Worm (Caenorhabditis elegans): ENCODE measurements around the gene dyrb-1.

The dyrb-1 gene

ce11 chrII:9107095-9107769, at the start of gene dyrb-1:
TSS of gene dyrb-1 (minus strand) at chrII:9107145.
- no peak for TF ChIP-seq unc-62 (GFP tag; optimal IDR thresholded peaks at IDR 0.05)

DNA sequence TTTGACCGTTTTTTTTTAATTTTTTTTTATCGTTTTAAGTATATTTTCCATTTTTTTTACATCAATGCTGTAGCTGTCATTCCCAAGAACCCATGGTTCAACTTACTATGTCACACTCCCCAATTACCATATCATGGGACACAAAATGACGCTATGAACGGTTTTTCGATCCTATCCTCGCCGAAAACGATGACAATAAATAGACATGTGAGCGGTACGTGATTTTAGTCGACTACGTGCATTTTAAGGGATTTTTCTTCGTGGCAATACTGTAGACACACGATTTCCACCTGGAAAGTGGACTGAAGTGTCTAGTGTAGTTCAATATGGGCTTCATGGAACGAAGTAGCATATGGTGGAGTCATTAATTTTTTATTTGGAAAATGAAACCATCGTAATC, 49.3 kb upstream of the dyrb-1 start:
- no peak for TF ChIP-seq unc-62 (GFP tag; optimal IDR thresholded peaks at IDR 0.05)

DNA sequence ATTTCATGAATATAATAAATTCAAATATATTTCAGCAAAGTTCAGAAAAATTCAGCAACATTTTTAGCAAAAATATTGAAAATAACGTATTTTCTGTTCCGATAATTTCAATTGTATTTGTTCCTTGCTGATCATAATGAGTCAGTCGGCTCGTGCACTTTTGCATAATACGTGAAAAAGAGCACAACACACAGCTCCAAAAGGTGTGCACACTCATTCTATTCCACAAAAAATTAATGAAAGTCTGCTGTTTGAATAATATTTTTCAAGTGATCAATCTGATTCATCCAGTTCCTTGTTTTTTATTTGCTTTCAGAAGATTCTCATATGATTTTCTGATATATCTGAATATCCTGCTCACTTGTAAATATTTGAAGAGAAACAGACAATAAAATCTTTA, 47.4 kb upstream of the dyrb-1 start:
- no peak for TF ChIP-seq unc-62 (GFP tag; optimal IDR thresholded peaks at IDR 0.05)

DNA sequence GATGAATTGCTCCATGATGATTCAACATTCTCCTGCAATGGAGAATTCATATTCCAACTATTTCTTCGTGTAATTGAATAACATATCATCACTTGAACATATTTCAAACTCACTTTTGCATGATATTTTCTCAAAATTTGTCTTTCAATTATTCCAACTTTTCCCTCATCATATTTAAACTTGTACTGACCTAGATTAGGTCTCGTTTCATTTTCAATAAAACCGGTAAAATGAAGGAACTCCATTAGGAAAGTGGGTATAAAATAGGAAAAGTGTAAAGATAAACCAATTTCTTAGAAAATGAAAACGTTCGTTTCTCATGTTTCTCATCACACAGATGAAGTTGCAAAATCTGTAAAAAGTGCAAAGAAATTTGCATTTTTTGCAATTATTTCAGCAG, 45.3 kb upstream of the dyrb-1 start, which contains the start of gene col-78:
Gene col-78, plus strand, starts transcription at position 301 of the 400 bp plus-strand sequence.
- no peak for TF ChIP-seq unc-62 (GFP tag; optimal IDR thresholded peaks at IDR 0.05)

ce11 chrII:9148079-9148478, 41.1 kb upstream of the dyrb-1 start:
- TF ChIP-seq unc-62 (GFP tag; optimal IDR thresholded peaks at IDR 0.05) = no peak

ce11 chrII:9145961-9146360, 39.0 kb upstream of the dyrb-1 start, which contains the start of gene W07A12.4:
TSS of gene W07A12.4 (plus strand) at chrII:9146261.
- TF ChIP-seq unc-62 (GFP tag; optimal IDR thresholded peaks at IDR 0.05) = no peak

DNA sequence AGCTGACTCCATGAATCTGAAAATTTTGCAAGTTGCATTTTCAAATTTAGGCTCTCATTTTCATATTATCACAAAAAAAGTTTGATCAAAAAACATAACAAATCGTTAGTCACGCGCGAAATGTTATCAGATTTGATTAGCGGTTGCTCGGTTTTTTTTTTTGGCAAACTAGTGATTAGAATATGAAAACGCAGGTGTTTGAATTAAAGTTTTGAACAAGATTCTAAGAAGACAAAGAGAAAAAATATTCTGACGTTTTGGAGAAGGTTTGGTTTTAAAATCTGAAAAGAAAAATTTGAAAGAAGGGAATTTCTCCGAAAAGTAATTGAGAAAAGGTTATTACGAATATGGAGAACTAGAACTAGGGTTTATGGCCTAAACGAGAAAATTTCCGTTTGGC, 37.4 kb upstream of the dyrb-1 start:
- TF ChIP-seq unc-62 (GFP tag; optimal IDR thresholded peaks at IDR 0.05) = no peak

DNA sequence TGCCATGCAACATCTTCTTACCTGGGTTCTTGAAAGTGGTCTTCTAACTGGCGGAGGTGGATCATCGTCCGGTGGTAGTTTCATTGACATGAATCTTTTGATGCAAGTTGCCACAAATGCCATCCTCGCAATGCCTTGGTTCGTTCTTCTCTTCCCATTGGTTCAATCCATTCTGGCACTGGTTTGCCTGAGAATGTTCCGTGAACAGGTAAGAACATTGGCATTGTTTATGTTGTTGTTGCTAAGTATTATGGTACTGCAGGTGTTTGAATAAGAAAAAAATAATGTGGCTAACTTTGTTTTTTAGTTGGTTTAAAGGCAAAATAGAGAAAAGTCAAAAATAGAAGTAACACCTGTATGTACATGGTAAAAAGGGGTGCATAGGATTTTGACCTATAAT, 36.9 kb upstream of the dyrb-1 start:
- no peak for TF ChIP-seq unc-62 (GFP tag; optimal IDR thresholded peaks at IDR 0.05)

DNA sequence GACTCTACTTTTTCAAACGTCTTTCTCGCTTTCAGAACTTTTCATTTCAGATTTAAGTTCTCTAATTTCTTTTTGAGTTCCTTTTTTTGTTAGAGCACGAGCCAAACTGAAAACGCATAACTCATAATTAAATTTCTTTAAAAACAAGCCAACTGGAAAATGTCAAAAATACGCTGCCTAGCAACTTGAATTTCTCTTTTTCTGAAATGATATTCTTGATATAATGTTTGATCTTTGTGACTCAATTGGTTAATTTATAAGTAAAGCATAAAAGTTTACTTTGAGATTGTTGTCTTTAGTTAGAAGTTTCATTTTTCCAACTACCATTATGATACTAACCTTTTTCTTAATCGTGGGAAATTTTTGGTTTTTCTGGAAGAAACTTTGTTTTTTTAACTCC, 34.2 kb upstream of the dyrb-1 start:
- TF ChIP-seq unc-62 (GFP tag; optimal IDR thresholded peaks at IDR 0.05) = no peak

ce11 chrII:9139172-9139700, 32.3 kb upstream of the dyrb-1 start, which contains the start of gene Y9C2UA.1:
TSS of gene Y9C2UA.1 (plus strand) at chrII:9139650.
- TF ChIP-seq unc-62 (GFP tag; optimal IDR thresholded peaks at IDR 0.05) = no peak

DNA sequence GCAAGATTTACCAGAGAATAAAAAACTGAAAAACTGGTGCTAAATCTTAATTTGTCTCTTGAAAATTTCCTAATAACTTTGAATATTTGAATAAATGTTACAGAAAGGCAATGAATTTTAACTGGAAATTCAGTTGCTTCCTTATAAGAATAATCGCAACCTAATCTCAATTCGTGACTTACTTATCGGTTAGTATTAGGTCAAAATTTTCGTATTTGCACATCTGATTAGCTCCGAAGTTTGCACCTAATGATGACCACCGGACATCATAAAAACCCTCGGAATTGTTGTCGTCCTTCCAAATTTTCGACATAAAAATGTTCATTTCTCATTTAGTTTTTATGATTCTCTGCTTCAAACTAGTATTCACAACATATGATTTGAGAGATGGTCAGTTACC, 30.9 kb upstream of the dyrb-1 start, which contains the start of gene C16D2.3:
Gene C16D2.3, plus strand, starts transcription at position 301 of the 400 bp plus-strand sequence.
- TF ChIP-seq unc-62 (GFP tag; optimal IDR thresholded peaks at IDR 0.05) = no peak

- no peak for TF ChIP-seq unc-62 (GFP tag; optimal IDR thresholded peaks at IDR 0.05)
Observed at ce11 chrII:9135878-9136277, 28.9 kb upstream of the dyrb-1 start, which contains the start of gene nlp-78. TSS of gene nlp-78 (plus strand) at chrII:9136178.

DNA sequence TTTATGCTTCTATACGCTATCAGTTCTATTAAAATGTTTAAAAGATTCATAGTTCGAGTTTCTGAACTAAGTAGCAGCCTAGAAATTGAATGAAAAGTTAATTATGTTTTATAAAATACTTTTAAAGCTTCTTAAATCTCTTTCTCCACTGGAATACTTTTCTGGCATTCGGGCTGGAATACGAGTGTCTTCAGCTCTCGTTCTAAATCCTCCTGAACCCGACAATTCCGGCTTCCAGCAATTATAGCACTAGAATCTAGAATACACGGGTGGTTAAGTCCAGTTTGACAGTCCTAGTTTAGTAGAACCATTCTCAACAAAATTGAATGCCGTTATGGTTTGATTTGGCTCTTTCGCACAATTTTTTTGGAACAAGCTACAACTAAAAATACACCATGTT, 25.4 kb upstream of the dyrb-1 start:
- no peak for TF ChIP-seq unc-62 (GFP tag; optimal IDR thresholded peaks at IDR 0.05)

- no peak for TF ChIP-seq unc-62 (GFP tag; optimal IDR thresholded peaks at IDR 0.05)
Observed at ce11 chrII:9131363-9131762, 24.4 kb upstream of the dyrb-1 start, which contains the start of gene C16D2.1. TSS of gene C16D2.1 (plus strand) at chrII:9131663.

- TF ChIP-seq unc-62 (GFP tag; optimal IDR thresholded peaks at IDR 0.05) = no peak
Observed at ce11 chrII:9130339-9130738, 23.4 kb upstream of the dyrb-1 start.

DNA sequence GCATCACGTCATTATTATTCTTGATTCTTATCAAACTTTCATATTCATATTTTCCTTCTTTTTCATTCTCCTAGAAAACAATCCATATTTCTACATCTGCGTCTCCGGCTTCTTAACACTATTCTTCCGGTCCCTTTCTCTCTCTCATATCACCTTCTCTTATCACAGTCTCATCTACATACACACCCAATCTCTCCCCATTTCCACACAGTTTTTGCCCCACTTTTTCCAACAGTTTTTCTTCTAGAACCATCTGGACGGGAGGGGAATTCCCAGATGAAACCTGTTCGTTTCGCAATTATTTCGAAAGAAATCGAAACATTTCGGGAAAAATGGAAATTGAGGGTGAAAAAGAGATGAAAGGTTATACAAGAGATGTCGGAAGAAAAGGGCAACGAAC, 21.2 kb upstream of the dyrb-1 start:
- no peak for TF ChIP-seq unc-62 (GFP tag; optimal IDR thresholded peaks at IDR 0.05)

- no peak for TF ChIP-seq unc-62 (GFP tag; optimal IDR thresholded peaks at IDR 0.05)
Observed at ce11 chrII:9127379-9127778, 20.4 kb upstream of the dyrb-1 start.
